Worm (Caenorhabditis elegans) whole organism, L4 larva: ENCODE results near the gene sur-7.

Experiments
- F10B5.3 ChIP-seq: sonication (generic microtip); optimal IDR thresholded peaks from 2 replicates; lab custom pipeline; 2016; ENCODE audit warnings: mild to moderate bottlenecking, missing genetic modification characterization, missing compliant biosample characterization
- F44E2.7 ChIP-seq: fragments of 200-800 bp; sonication (Bioruptor generic); IDR thresholded peaks from 2 replicates; pipeline ENCODE4 v2.1.2; 2022; ENCODE audit warnings: missing genetic modification characterization, missing compliant biosample characterization
- Y5F2A.4 ChIP-seq: fragments of 200-800 bp; sonication (Bioruptor generic); optimal IDR thresholded peaks from 2 replicates; lab custom pipeline; 2018; ENCODE audit warnings: mild to moderate bottlenecking, missing genetic modification characterization, missing compliant biosample characterization
- ZK337.2 ChIP-seq: fragments of 200-800 bp; sonication (Bioruptor generic); IDR thresholded peaks from 2 replicates; pipeline ENCODE4 v1.3.6; 2022; ENCODE audit warnings: missing genetic modification reagents, missing genetic modification characterization, missing compliant biosample characterization
- ZK546.5 ChIP-seq, 2 experiments: sonication (generic microtip); optimal IDR thresholded peaks; 2 replicates each; lab custom pipeline; 2017; ENCODE audit warnings: missing biosample characterization in 2 of 2, missing genetic modification characterization in 2 of 2
- ceh-28 ChIP-seq: fragments of 150-350 bp; optimal IDR thresholded peaks from 2 replicates; lab custom pipeline; 2014; ENCODE audit warnings: missing biosample characterization, missing genetic modification reagents, missing genetic modification characterization
- ces-1 ChIP-seq: fragments of 150-350 bp; sonication (generic microtip); optimal IDR thresholded peaks from 4 replicates; lab custom pipeline; 2014; ENCODE audit warnings: missing biosample characterization, missing genetic modification reagents, missing genetic modification characterization
- cey-2 ChIP-seq: sonication (generic microtip); optimal IDR thresholded peaks from 3 replicates; lab custom pipeline; 2017; ENCODE audit warnings: missing genetic modification characterization, mild to moderate bottlenecking, missing compliant biosample characterization, antibody characterized with exemption, borderline replicate concordance; ENCODE audit not compliant: insufficient read depth
- daf-12 ChIP-seq: fragments of 150-350 bp; optimal IDR thresholded peaks from 2 replicates; lab custom pipeline; 2014; ENCODE audit warnings: missing biosample characterization, missing genetic modification reagents, missing genetic modification characterization
- daf-19 ChIP-seq: fragments of 200-800 bp; sonication (Bioruptor generic); conservative IDR thresholded peaks from 2 replicates; pipeline ENCODE4 v1.3.6; 2022; ENCODE audit warnings: missing genetic modification characterization, missing compliant biosample characterization
- dmd-6 ChIP-seq: fragments of 200-800 bp; sonication (Bioruptor generic); IDR thresholded peaks from 2 replicates; pipeline ENCODE4 v1.3.6; 2022; ENCODE audit warnings: missing genetic modification reagents, missing genetic modification characterization, missing compliant biosample characterization
- dmd-9 ChIP-seq: fragments of 200-800 bp; sonication (Bioruptor generic); IDR thresholded peaks from 2 replicates; pipeline ENCODE4 v1.3.6; 2022; ENCODE audit warnings: missing genetic modification reagents, missing genetic modification characterization, missing compliant biosample characterization
- egl-43 ChIP-seq: fragments of 200-800 bp; sonication (Bioruptor generic); IDR thresholded peaks from 2 replicates; pipeline ENCODE4 v1.3.6; 2022; ENCODE audit warnings: missing genetic modification reagents, missing genetic modification characterization, missing compliant biosample characterization
- fkh-10 ChIP-seq: fragments of 150-350 bp; optimal IDR thresholded peaks from 2 replicates; lab custom pipeline; 2014; ENCODE audit warnings: missing biosample characterization, missing genetic modification reagents, missing genetic modification characterization
- hif-1 ChIP-seq, 2 experiments: sonication (generic microtip); optimal IDR thresholded peaks; 2 replicates each; lab custom pipeline; 2016 to 2017; ENCODE audit warnings: missing compliant biosample characterization in 2 of 2, missing genetic modification characterization in 2 of 2, missing genetic modification reagents in 2 of 2, missing genotype in 2 of 2, mild to moderate bottlenecking in 1 of 2
- hlh-11 ChIP-seq: fragments of 200-800 bp; sonication (Bioruptor generic); optimal IDR thresholded peaks from 2 replicates; lab custom pipeline; 2018; ENCODE audit warnings: mild to moderate bottlenecking, missing genetic modification characterization, missing compliant biosample characterization
- hmg-1.1 ChIP-seq: fragments of 200-800 bp; sonication (Bioruptor generic); IDR thresholded peaks from 2 replicates; pipeline ENCODE4 v1.3.6; 2022; ENCODE audit warnings: missing genetic modification reagents, missing genetic modification characterization, missing compliant biosample characterization
- lim-7 ChIP-seq: fragments of 200-800 bp; sonication (Bioruptor generic); IDR thresholded peaks from 2 replicates; pipeline ENCODE4 v1.3.6; 2022; ENCODE audit warnings: missing genetic modification characterization, missing compliant biosample characterization
- lin-1 ChIP-seq: fragments of 200-800 bp; sonication (Bioruptor generic); IDR thresholded peaks from 2 replicates; pipeline ENCODE4 v1.3.6; 2022; ENCODE audit warnings: missing genetic modification reagents, missing genetic modification characterization, missing compliant biosample characterization
- lin-15B ChIP-seq: fragments of 150-350 bp; sonication (generic microtip); optimal IDR thresholded peaks from 3 replicates; lab custom pipeline; 2014; ENCODE audit warnings: missing biosample characterization, missing genetic modification characterization
- lin-38 ChIP-seq: fragments of 200-800 bp; sonication (Bioruptor generic); IDR thresholded peaks from 2 replicates; pipeline ENCODE4 v1.3.6; 2022; ENCODE audit warnings: missing genetic modification reagents, missing genetic modification characterization, missing compliant biosample characterization
- lir-3 ChIP-seq: sonication (generic microtip); optimal IDR thresholded peaks from 2 replicates; lab custom pipeline; 2016; ENCODE audit warnings: mild to moderate bottlenecking, missing genetic modification characterization, missing compliant biosample characterization
- madf-5 ChIP-seq, 2 experiments: fragments of 200-800 bp; sonication (Bioruptor generic); IDR thresholded peaks; 2 replicates each; pipeline ENCODE4 v1.3.6; 2022; ENCODE audit warnings: missing compliant biosample characterization in 2 of 2, missing genetic modification characterization in 2 of 2
- mdt-29 ChIP-seq: fragments of 200-800 bp; sonication (Bioruptor generic); IDR thresholded peaks from 2 replicates; pipeline ENCODE4 v1.3.6; 2022; ENCODE audit warnings: missing genetic modification reagents, missing genetic modification characterization, missing compliant biosample characterization
- mes-2 ChIP-seq: sonication (generic microtip); optimal IDR thresholded peaks from 2 replicates; lab custom pipeline; 2016; ENCODE audit warnings: missing genotype, mild to moderate bottlenecking, missing genetic modification characterization, missing compliant biosample characterization; ENCODE audit not compliant: poor library complexity, severe bottlenecking
- nhr-111 ChIP-seq: fragments of 200-800 bp; sonication (Bioruptor generic); optimal IDR thresholded peaks from 2 replicates; lab custom pipeline; 2018; ENCODE audit warnings: mild to moderate bottlenecking, missing genetic modification characterization, missing compliant biosample characterization
- nhr-28 ChIP-seq: fragments of 150-350 bp; optimal IDR thresholded peaks from 2 replicates; lab custom pipeline; 2014; ENCODE audit warnings: missing biosample characterization, missing genetic modification characterization
- nhr-41 ChIP-seq: fragments of 200-800 bp; sonication (Bioruptor generic); IDR thresholded peaks from 2 replicates; pipeline ENCODE4 v1.3.6; 2022; ENCODE audit warnings: missing genetic modification reagents, missing genetic modification characterization, missing compliant biosample characterization
- nhr-48 ChIP-seq: sonication (generic microtip); optimal IDR thresholded peaks from 2 replicates; lab custom pipeline; 2016; ENCODE audit warnings: mild to moderate bottlenecking, missing genetic modification characterization, missing compliant biosample characterization
- nhr-6 ChIP-seq: fragments of 150-350 bp; optimal IDR thresholded peaks from 2 replicates; lab custom pipeline; 2014; ENCODE audit warnings: missing biosample characterization, missing genetic modification characterization
- nhr-76 ChIP-seq: fragments of 150-350 bp; optimal IDR thresholded peaks from 2 replicates; lab custom pipeline; 2014; ENCODE audit warnings: missing biosample characterization, missing genetic modification characterization
- nhr-77 ChIP-seq: fragments of 150-350 bp; optimal IDR thresholded peaks from 2 replicates; lab custom pipeline; 2014; ENCODE audit warnings: missing biosample characterization, missing genetic modification characterization
- pha-4 ChIP-seq, 2 experiments: fragments of 150-350 bp in 1 of 2; fragments of 200-800 bp in 1 of 2; sonication (Bioruptor generic) in 1 of 2; IDR thresholded peaks in 1 of 2; optimal IDR thresholded peaks in 1 of 2; 2 replicates each; pipeline versions ENCODE4 v1.3.6 to Lab custom; 2014 to 2022; ENCODE audit warnings: missing genetic modification characterization in 2 of 2, missing genetic modification reagents in 2 of 2, missing biosample characterization in 1 of 2, missing compliant biosample characterization in 1 of 2
- pqm-1 ChIP-seq: sonication (generic microtip); optimal IDR thresholded peaks from 2 replicates; lab custom pipeline; 2017; ENCODE audit warnings: missing biosample characterization, missing genetic modification characterization
- rbr-2 ChIP-seq: sonication (generic microtip); optimal IDR thresholded peaks from 2 replicates; lab custom pipeline; 2016; ENCODE audit warnings: missing genotype, missing genetic modification characterization, missing compliant biosample characterization
- set-16 ChIP-seq: fragments of 200-800 bp; sonication (Bioruptor generic); IDR thresholded peaks from 2 replicates; pipeline ENCODE4 v1.3.6; 2022; ENCODE audit warnings: missing genetic modification reagents, missing genetic modification characterization, missing compliant biosample characterization
- skn-1 ChIP-seq: fragments of 150-350 bp; optimal IDR thresholded peaks from 2 replicates; lab custom pipeline; 2014; ENCODE audit warnings: missing biosample characterization, missing genetic modification characterization
- snpc-1.2 ChIP-seq: fragments of 200-800 bp; sonication (Bioruptor generic); IDR thresholded peaks from 2 replicates; pipeline ENCODE4 v1.3.6; 2022; ENCODE audit warnings: missing genetic modification reagents, missing genetic modification characterization, missing compliant biosample characterization
- snpc-4 ChIP-seq: fragments of 150-350 bp; optimal IDR thresholded peaks from 2 replicates; lab custom pipeline; 2014; ENCODE audit warnings: missing biosample characterization, missing genetic modification characterization
- tag-97 ChIP-seq: fragments of 200-800 bp; sonication (Bioruptor generic); IDR thresholded peaks from 2 replicates; pipeline ENCODE4 v1.3.6; 2022; ENCODE audit warnings: missing genetic modification characterization, missing compliant biosample characterization
- unc-62 ChIP-seq, 3 experiments: fragments of 150-350 bp in 1 of 3; sonication (generic microtip); optimal IDR thresholded peaks in 2 of 3; peaks in 1 of 3; 1 replicate in 1 of 3; 2 replicates in 2 of 3; lab custom pipeline; 2014 to 2017; ENCODE audit warnings: missing biosample characterization in 3 of 3, missing genetic modification characterization in 3 of 3, missing genetic modification reagents in 3 of 3, missing genotype in 1 of 3
- zag-1 ChIP-seq: fragments of 150-350 bp; optimal IDR thresholded peaks from 2 replicates; lab custom pipeline; 2014; ENCODE audit warnings: missing biosample characterization, missing genetic modification characterization
- zfp-2 ChIP-seq: sonication (generic microtip); optimal IDR thresholded peaks from 2 replicates; lab custom pipeline; 2016; ENCODE audit warnings: mild to moderate bottlenecking, missing genetic modification characterization, missing compliant biosample characterization
- ztf-11 ChIP-seq: fragments of 150-350 bp; optimal IDR thresholded peaks from 2 replicates; lab custom pipeline; 2014; ENCODE audit warnings: missing biosample characterization, missing genetic modification characterization
- ztf-7 ChIP-seq: fragments of 150-350 bp; optimal IDR thresholded peaks from 2 replicates; lab custom pipeline; 2014; ENCODE audit warnings: missing biosample characterization, missing genetic modification characterization

sur-7 gene

ce11 chrX:16366993-16367392, 9.4 kb upstream of the sur-7 start, which contains the start of gene ace-1:
Gene ace-1 (plus strand): TSS chrX:16367293.
- TF ChIP-seq lin-38 (GFP tag; lab: Robert Waterston, UW) (no peak), fkh-10 (GFP tag; lab: Kevin White, UChicago) (peak; percentile 17)

DNA sequence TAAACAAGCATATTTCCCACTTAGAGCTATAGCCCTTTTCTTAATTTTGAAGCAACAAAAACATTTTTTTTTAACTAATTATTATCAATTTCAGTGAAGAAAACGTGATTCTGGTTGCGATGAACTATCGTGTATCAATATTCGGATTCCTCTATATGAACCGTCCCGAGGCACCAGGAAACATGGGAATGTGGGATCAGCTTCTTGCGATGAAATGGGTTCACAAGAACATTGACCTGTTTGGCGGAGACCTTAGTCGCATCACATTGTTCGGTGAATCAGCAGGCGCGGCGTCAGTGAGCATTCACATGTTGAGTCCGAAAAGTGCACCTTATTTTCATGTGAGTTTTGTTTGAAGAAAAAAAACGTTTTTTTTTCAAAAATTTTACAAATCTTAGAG, 7.4 kb upstream of the sur-7 start:
- TF ChIP-seq fkh-10 (GFP tag; lab: Kevin White, UChicago) (peak; percentile 28), lin-1 (GFP tag; lab: Robert Waterston, UW) (no peak), Y5F2A.4 (GFP tag; lab: Kevin White, UChicago) (no peak)

DNA sequence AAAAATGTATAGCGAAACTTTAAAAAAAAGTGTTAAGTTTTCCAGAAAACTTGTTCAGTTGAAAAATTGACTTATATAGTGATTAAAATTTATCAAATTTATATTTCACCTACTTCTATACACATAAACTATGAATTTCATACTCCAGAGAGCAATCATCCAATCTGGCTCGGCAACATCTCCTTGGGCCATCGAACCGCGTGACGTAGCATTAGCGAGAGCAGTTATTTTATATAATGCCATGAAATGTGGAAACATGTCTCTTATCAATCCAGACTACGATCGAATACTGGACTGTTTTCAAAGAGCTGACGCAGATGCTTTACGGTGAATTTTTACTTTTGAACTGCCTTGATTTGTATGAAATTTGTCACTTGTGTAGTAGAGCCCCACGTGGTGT, 6.9 kb upstream of the sur-7 start:
- TF ChIP-seq hmg-1.1 (GFP tag; lab: Robert Waterston, UW) (no peak), set-16 (GFP tag; lab: Robert Waterston, UW) (no peak), skn-1 (tag; lab: Kevin White, UChicago) (no peak), dmd-6 (GFP tag; lab: Robert Waterston, UW) (no peak), cey-2 (tag; lab: Kevin White, UChicago) (no peak), nhr-111 (no peak), F10B5.3 (no peak), rbr-2 (tag; lab: Kevin White, UChicago) (no peak), pha-4 (GFP tag; IDR thresholded peaks at IDR 0.05; lab: Robert Waterston, UW) (no peak), pha-4 (tag; optimal IDR thresholded peaks at IDR 0.05; lab: Kevin White, UChicago) (no peak), madf-5 (GFP tag; IDR thresholded peaks at IDR 0.05; lab: Robert Waterston, UW) (no peak), nhr-48 (no peak), daf-12 (tag; lab: Kevin White, UChicago) (no peak), mdt-29 (GFP tag; lab: Robert Waterston, UW) (no peak), ztf-7 (tag; lab: Kevin White, UChicago) (no peak), lim-7 (no peak), lin-1 (GFP tag; lab: Robert Waterston, UW) (no peak), tag-97 (no peak), hlh-11 (tag; lab: Kevin White, UChicago) (no peak), egl-43 (GFP tag; lab: Robert Waterston, UW) (no peak), ZK337.2 (GFP tag; lab: Robert Waterston, UW) (no peak)
- TF ChIP-seq, all 104 proteins: peak for 0

DNA sequence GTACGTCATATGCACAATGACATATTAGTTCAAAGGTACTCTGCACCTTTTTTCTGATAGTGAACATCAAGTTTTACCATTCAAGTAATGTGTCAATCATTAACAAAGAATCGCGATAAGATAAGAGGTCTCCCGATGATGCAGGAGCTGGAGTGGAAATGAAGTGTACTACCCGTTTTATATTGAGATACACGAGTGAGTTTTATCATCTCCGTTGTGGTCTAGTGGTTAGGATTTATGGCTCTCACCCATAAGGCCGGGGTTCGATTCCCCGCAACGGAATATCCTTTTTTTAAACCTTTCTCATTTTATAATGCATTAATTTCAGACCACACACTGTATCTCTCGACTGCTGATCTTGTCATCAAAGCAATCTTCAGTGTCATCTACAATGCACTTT, 1.5 kb downstream of the sur-7 start:
- TF ChIP-seq pqm-1 (tag; lab: Kevin White, UChicago) (peak; percentile 94), hlh-11 (tag; lab: Kevin White, UChicago) (peak; percentile 83), snpc-1.2 (GFP tag; lab: Robert Waterston, UW) (peak; percentile 80), hif-1 (tag; optimal IDR thresholded peaks at IDR 0.05; lab: Kevin White, UChicago) (peak in 1 of 2 experiments; percentile 29), ceh-28 (tag; lab: Kevin White, UChicago) (no peak), lin-15B (tag; lab: Kevin White, UChicago) (no peak), lim-7 (peak; percentile 65), dmd-6 (GFP tag; lab: Robert Waterston, UW) (peak; percentile 93), nhr-6 (tag; lab: Kevin White, UChicago) (no peak), dmd-9 (peak; percentile 56; the same call in 1 of the 2 replicates), daf-19 (GFP tag; lab: Robert Waterston, UW) (no peak), nhr-41 (peak; percentile 79), zag-1 (tag; lab: Kevin White, UChicago) (no peak), nhr-77 (tag; lab: Kevin White, UChicago) (peak; percentile 61), lir-3 (tag; lab: Kevin White, UChicago) (peak; percentile 40), ztf-11 (no peak), zfp-2 (tag; lab: Kevin White, UChicago) (no peak), snpc-4 (tag; lab: Kevin White, UChicago) (no peak), ces-1 (GFP tag; lab: Kevin White, UChicago) (no peak), F44E2.7 (0 out of 2 replicates have a peak, but pooled peaks have one; percentile 36), nhr-76 (tag; lab: Kevin White, UChicago) (no peak), unc-62 (GFP tag; optimal IDR thresholded peaks at IDR 0.05 in 1 of 2; lab: Kevin White, UChicago) (no peak), unc-62 (tag; optimal IDR thresholded peaks at IDR 0.05; lab: Kevin White, UChicago) (no peak), mes-2 (tag; lab: Kevin White, UChicago) (peak; percentile 81), ZK546.5 (tag; optimal IDR thresholded peaks at IDR 0.05; lab: Kevin White, UChicago) (no peak), nhr-28 (no peak), set-16 (GFP tag; lab: Robert Waterston, UW) (no peak), nhr-48 (peak; percentile 89)
